Fruit fly (Drosophila melanogaster) whole organism: ENCODE results near the gene CG32280.

Experiments
- CG8478 ChIP-seq: fragments of >200 bp; optimal IDR thresholded peaks from 2 replicates; lab custom pipeline; 2018; ENCODE audit warnings: inconsistent platforms
- Dll ChIP-seq: fragments of >200 bp; optimal IDR thresholded peaks from 2 replicates; lab custom pipeline; 2017
- pan ChIP-seq: fragments of >200 bp; optimal IDR thresholded peaks from 2 replicates; lab custom pipeline; 2017
- psq ChIP-seq: fragments of >200 bp; optimal IDR thresholded peaks from 2 replicates; lab custom pipeline; 2017
- usp ChIP-seq: fragments of >200 bp; optimal IDR thresholded peaks from 2 replicates; lab custom pipeline; 2017; ENCODE audit warnings: missing biosample characterization, missing genetic modification characterization, mixed read lengths

DNA sequence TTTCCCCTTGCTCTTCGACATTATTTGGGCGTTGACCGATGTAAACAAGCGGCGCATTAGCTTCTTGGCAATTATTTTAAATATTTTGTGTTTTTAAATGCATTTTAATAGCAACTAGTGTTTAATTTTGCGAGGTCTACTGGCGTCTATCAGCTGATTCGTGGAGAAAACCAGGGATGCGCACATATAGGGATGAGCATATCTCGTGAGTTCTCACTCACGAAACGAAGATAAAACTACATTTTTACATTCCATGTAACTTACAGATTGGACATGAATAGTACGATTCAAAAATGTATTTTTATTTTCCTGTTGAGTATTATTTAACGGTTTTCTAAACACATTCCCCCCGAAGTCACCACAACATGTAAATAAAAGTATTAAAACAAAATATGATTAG, 32.5 kb downstream of the CG32280 start, which contains the start of gene CG14966:
- no peak for TF ChIP-seq CG8478 (lab: Kevin White, UChicago)
- no peak for TF ChIP-seq psq (lab: Kevin White, UChicago)
- no peak for TF ChIP-seq usp
- no peak for TF ChIP-seq pan (lab: Kevin White, UChicago)
- no peak for TF ChIP-seq Dll (lab: Kevin White, UChicago)
